Worm (Caenorhabditis elegans): ENCODE results near the gene F09F9.2.

F09F9.2 gene

DNA sequence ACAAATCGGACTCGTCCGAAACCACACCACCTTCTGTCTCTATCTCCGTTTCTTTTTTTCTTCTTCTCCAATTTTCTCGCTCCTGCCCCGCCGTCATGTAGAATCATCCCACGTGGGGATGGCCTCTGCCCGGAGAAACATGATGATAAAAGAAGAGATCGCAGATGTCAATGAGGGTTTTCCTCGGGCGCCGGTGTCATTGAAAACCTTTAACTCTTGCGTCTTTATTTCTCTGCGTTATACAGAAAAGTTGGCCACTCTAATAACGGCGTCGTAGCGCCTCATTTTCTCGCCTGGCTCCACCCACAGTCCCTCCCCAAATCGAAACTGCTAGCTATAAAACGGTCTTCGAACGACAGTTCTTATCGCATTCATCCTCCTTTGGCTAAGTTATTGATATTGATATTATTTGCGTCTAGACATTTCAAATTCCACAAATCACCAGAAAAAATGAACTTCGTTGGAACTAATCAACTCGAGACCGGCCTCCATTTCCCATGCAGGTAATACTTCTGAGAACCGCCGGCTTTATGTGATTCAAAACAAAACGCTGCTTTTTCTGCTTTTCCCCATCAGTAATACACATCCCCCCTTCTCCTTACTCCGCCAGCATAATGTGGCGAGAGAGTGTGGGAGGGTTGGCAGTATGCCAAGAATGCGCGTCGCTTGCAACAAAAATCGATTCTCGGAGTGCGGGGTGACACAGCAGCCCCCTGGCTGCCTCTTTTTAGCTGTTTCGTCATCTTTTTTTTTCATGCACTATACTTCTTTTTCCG lies 34.0 kb upstream of the F09F9.2 start (continued):
- TF ChIP-seq cebp-1 (GFP tag; IDR thresholded peaks at IDR 0.05) (no peak), cebp-1 (tag; optimal IDR thresholded peaks at IDR 0.05) (peak; percentile 76), dpl-1 (GFP tag; optimal IDR thresholded peaks at IDR 0.05) (no peak), cebp-2 (GFP tag; IDR thresholded peaks at IDR 0.05) (no peak), lsl-1 (GFP tag; optimal IDR thresholded peaks at IDR 0.05) (no peak), let-607 (tag; optimal IDR thresholded peaks at IDR 0.05) (no peak), lin-26 (GFP tag; IDR thresholded peaks at IDR 0.05) (peak; percentile 48), tbx-9 (tag; optimal IDR thresholded peaks at IDR 0.05; ENCODE audit: borderline replicate concordance) (no peak), C17E4.6 (GFP tag; IDR thresholded peaks at IDR 0.05) (no peak), F39B2.1 (GFP tag; IDR thresholded peaks at IDR 0.05) (no peak), Y56A3A.18 (GFP tag; IDR thresholded peaks at IDR 0.05) (no peak), egrh-3 (GFP tag; IDR thresholded peaks at IDR 0.05) (no peak), egl-44 (GFP tag; IDR thresholded peaks at IDR 0.05) (0 out of 2 replicates have a peak, but pooled peaks have one; percentile 53), hrde-1 (tag; optimal IDR thresholded peaks at IDR 0.05; ENCODE audit: borderline replicate concordance) (no peak), lin-54 (GFP tag; optimal IDR thresholded peaks at IDR 0.05) (no peak), nhr-80 (tag; optimal IDR thresholded peaks at IDR 0.05) (peak; percentile 83), him-1 (tag; optimal IDR thresholded peaks at IDR 0.05) (no peak), tbp1 (GFP tag; optimal IDR thresholded peaks at IDR 0.05) (peak; percentile 29), let-526 (GFP tag; IDR thresholded peaks at IDR 0.05) (no peak), C06A6.2 (GFP tag; conservative IDR thresholded peaks at IDR 0.05) (peak; percentile 58), aptf-3 (GFP tag; IDR thresholded peaks at IDR 0.05) (0 out of 2 replicates have a peak, but pooled peaks have one; percentile 13), ceh-58 (GFP tag; IDR thresholded peaks at IDR 0.05) (no peak), ama-1 (optimal IDR thresholded peaks at IDR 0.05) (no peak), ama-1 (GFP tag; optimal IDR thresholded peaks at IDR 0.05) (no peak), hmg-20 (GFP tag; IDR thresholded peaks at IDR 0.05) (no peak), ZK185.1 (tag; optimal IDR thresholded peaks at IDR 0.05; ENCODE audit: poor library complexity, severe bottlenecking) (no peak), repo-1 (tag; optimal IDR thresholded peaks at IDR 0.05) (no peak), lag-1 (GFP tag; IDR thresholded peaks at IDR 0.05) (no peak), madf-3 (GFP tag; IDR thresholded peaks at IDR 0.05) (no peak), ztf-25 (GFP tag; IDR thresholded peaks at IDR 0.05) (peak; percentile 43; the same call in 1 of the 2 replicates), zfh-2 (GFP tag; conservative IDR thresholded peaks at IDR 0.05) (peak; percentile 74), B0019.2 (GFP tag; conservative IDR thresholded peaks at IDR 0.05) (no peak), dpff-1 (tag; optimal IDR thresholded peaks at IDR 0.05) (no peak), B0035.1 (tag; optimal IDR thresholded peaks at IDR 0.05) (no peak), attf-6 (GFP tag; IDR thresholded peaks at IDR 0.05) (no peak; the same call in 1 of the 2 replicates), gei-17 (GFP tag; optimal IDR thresholded peaks at IDR 0.05) (no peak), Y79H2A.3 (GFP tag; conservative IDR thresholded peaks at IDR 0.05) (no peak), F49E8.2 (tag; optimal IDR thresholded peaks at IDR 0.05; ENCODE audit: insufficient read depth) (no peak), efl-1 (GFP tag; optimal IDR thresholded peaks at IDR 0.05) (no peak), ztf-22 (GFP tag; optimal IDR thresholded peaks at IDR 0.05) (no peak), hlh-12 (tag; optimal IDR thresholded peaks at IDR 0.05) (no peak), athp-1 (tag; optimal IDR thresholded peaks at IDR 0.05) (no peak), bed-2 (GFP tag; IDR thresholded peaks at IDR 0.05) (no peak), sdz-38 (tag; optimal IDR thresholded peaks at IDR 0.05) (no peak), snpc-4 (GFP tag; optimal IDR thresholded peaks at IDR 0.05) (no peak), snpc-4 (tag; optimal IDR thresholded peaks at IDR 0.05) (no peak), chd-7 (tag; optimal IDR thresholded peaks at IDR 0.05) (peak; percentile 68), ccch-3 (GFP tag; optimal IDR thresholded peaks at IDR 0.05) (no peak), fkh-3 (tag; optimal IDR thresholded peaks at IDR 0.05) (no peak)
